Fruit fly (Drosophila melanogaster): ENCODE measurements around the gene ImpE2.

The ImpE2 gene

DNA sequence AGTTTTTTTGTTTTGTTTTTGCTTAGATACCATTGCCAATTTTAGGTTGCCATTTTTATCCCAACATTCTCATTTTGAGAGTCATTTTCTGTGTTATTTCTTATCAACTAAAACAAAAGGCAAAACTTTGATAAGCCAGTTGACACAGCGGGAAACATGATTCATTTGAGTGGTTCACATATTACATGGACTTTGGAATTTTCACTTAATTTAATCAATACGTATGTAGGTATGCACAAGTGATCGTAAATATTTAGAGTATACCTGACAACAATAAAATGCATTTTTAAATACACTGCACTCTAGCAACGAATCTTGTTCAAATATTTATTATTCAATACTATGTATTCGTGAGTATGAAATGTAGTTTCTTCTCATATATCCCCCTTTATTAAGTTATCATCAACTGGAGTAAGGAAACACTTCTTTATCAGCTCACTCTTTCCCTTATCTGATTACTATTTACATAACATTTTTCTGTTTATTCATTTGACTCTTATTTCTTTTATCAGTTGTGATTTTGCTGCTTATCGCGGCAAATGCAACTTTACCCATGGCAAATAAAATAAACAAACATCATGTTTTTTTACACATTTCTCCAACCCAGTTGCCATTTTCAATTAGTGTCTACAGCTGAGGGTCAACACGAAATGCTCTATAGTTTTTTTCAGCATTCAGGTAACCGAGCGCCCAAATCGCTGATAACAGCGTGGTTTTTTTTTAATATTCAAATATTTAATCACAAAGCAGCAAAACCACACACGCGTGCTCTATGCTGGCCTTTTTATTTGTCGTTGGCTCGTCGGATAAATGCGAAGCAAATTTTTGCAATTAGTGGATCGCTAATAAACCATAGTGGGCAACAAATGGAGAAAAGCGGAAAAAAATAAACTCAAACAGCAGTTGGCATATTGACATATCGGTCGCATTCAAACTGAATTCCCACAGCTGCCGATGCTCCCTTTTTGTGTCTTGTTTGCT lies 6.3 kb upstream of the ImpE2 start (continued):
- TF ChIP-seq CG42726 (GFP tag; IDR thresholded peaks at IDR 0.05; ENCODE audit: partially characterized antibody) (no peak), sd (tag; optimal IDR thresholded peaks at IDR 0.05) (no peak), row (GFP tag; IDR thresholded peaks at IDR 0.05) (no peak), Drgx (GFP tag; IDR thresholded peaks at IDR 0.05) (no peak), CG12236 (GFP tag; optimal IDR thresholded peaks at IDR 0.05) (peak; percentile 25), btn (GFP tag; optimal IDR thresholded peaks at IDR 0.05) (no peak), otp (GFP tag; IDR thresholded peaks at IDR 0.05) (no peak), CG31388 (GFP tag; optimal IDR thresholded peaks at IDR 0.05) (no peak), Vsx1 (GFP tag; optimal IDR thresholded peaks at IDR 0.05) (no peak), mld (GFP tag; IDR thresholded peaks at IDR 0.05; ENCODE audit: partially characterized antibody) (no peak), CG34224 (GFP tag; IDR thresholded peaks at IDR 0.05; ENCODE audit: partially characterized antibody) (no peak), CG15269 (tag; optimal IDR thresholded peaks at IDR 0.05) (peak; percentile 12), CG13424 (tag; optimal IDR thresholded peaks at IDR 0.05) (peak; percentile 23), CG8281 (tag; optimal IDR thresholded peaks at IDR 0.05) (no peak), Hr78 (GFP tag; optimal IDR thresholded peaks at IDR 0.05) (no peak), CG8388 (GFP tag; optimal IDR thresholded peaks at IDR 0.05) (no peak), nerfin-2 (GFP tag; IDR thresholded peaks at IDR 0.05; ENCODE audit: partially characterized antibody) (no peak), CG31441 (GFP tag; IDR thresholded peaks at IDR 0.05) (peak; percentile 13; the same call in 1 of the 2 replicates), Sry-δ (GFP tag; optimal IDR thresholded peaks at IDR 0.05) (no peak), CG7556 (GFP tag; optimal IDR thresholded peaks at IDR 0.05) (no peak), D (optimal IDR thresholded peaks at IDR 0.05) (no peak), D (GFP tag; optimal IDR thresholded peaks at IDR 0.05) (no peak), CG17612 (GFP tag; IDR thresholded peaks at IDR 0.05) (no peak), MTF-1 (GFP tag; optimal IDR thresholded peaks at IDR 0.05; ENCODE audit: borderline replicate concordance) (peak; percentile 38), CG2199 (GFP tag; IDR thresholded peaks at IDR 0.05) (no peak), CkIIα-i1 (GFP tag; IDR thresholded peaks at IDR 0.05) (no peak), ken (GFP tag; IDR thresholded peaks at IDR 0.05) (no peak), sima (GFP tag; optimal IDR thresholded peaks at IDR 0.05) (no peak), CG13287 (GFP tag; IDR thresholded peaks at IDR 0.05; ENCODE audit: partially characterized antibody) (no peak), CG14441 (GFP tag; IDR thresholded peaks at IDR 0.05) (no peak), CG2712 (tag; optimal IDR thresholded peaks at IDR 0.05) (peak; percentile 22), CG16863 (GFP tag; optimal IDR thresholded peaks at IDR 0.05) (no peak), Six4 (GFP tag; optimal IDR thresholded peaks at IDR 0.05) (no peak), CG11695 (GFP tag; IDR thresholded peaks at IDR 0.05) (no peak), Usf (GFP tag; optimal IDR thresholded peaks at IDR 0.05) (no peak), CG9876 (GFP tag; optimal IDR thresholded peaks at IDR 0.05) (no peak), sisA (GFP tag; IDR thresholded peaks at IDR 0.05) (no peak), scrt (GFP tag; optimal IDR thresholded peaks at IDR 0.05) (peak; percentile 25), CG9817 (tag; optimal IDR thresholded peaks at IDR 0.05) (no peak), PHDP (tag; optimal IDR thresholded peaks at IDR 0.05) (peak; percentile 18), Deaf1 (tag; optimal IDR thresholded peaks at IDR 0.05) (no peak), run (tag; optimal IDR thresholded peaks at IDR 0.05) (no peak), Aef1 (GFP tag; IDR thresholded peaks at IDR 0.05) (no peak), tx (GFP tag; optimal IDR thresholded peaks at IDR 0.05) (no peak), CG11696 (GFP tag; IDR thresholded peaks at IDR 0.05) (no peak), klu (GFP tag; IDR thresholded peaks at IDR 0.05) (no peak), CG9797 (GFP tag; optimal IDR thresholded peaks at IDR 0.05) (no peak), CG12391 (tag; optimal IDR thresholded peaks at IDR 0.05) (peak; percentile 31), dysf (GFP tag; IDR thresholded peaks at IDR 0.05) (no peak)

Data from whole organism, embryonic.